Fruit fly (Drosophila melanogaster) whole organism, prepupa: ENCODE data around the gene plx.

Source experiments
- Blimp-1 ChIP-seq: fragments of 200-800 bp; sonication (Bioruptor generic); optimal IDR thresholded peaks from 3 replicates; lab custom pipeline; 2017; ENCODE audit warnings: missing biosample characterization, missing genetic modification characterization, mild to moderate bottlenecking, moderate library complexity, missing genetic modification reagents
- CG10631 ChIP-seq: fragments of 200-800 bp; sonication (Bioruptor generic); optimal IDR thresholded peaks from 2 replicates; lab custom pipeline; 2016; ENCODE audit warnings: missing biosample characterization, missing genetic modification characterization
- CG10669 ChIP-seq: fragments of 200-800 bp; sonication (Bioruptor generic); optimal IDR thresholded peaks from 3 replicates; lab custom pipeline; 2018; ENCODE audit warnings: missing biosample characterization, mild to moderate bottlenecking, missing genetic modification characterization, moderate library complexity
- CG11294 ChIP-seq: fragments of 200-800 bp; sonication (Bioruptor generic); IDR thresholded peaks from 2 replicates; pipeline ENCODE4 v1.3.6; 2022; ENCODE audit warnings: missing biosample characterization, missing genetic modification characterization
- CG11762 ChIP-seq: fragments of 200-800 bp; sonication (Bioruptor generic); optimal IDR thresholded peaks from 3 replicates; lab custom pipeline; 2016; ENCODE audit warnings: missing biosample characterization, missing genetic modification characterization; ENCODE audit not compliant: insufficient read depth
- CG11902 ChIP-seq: fragments of 200-800 bp; sonication (Bioruptor generic); optimal IDR thresholded peaks from 3 replicates; lab custom pipeline; 2016; ENCODE audit warnings: missing biosample characterization, missing genetic modification characterization
- CG15336 ChIP-seq: fragments of 200-800 bp; sonication (Bioruptor generic); IDR thresholded peaks from 2 replicates; pipeline ENCODE4 v1.3.6; 2022; ENCODE audit warnings: missing biosample characterization, missing genetic modification characterization
- CG1621 ChIP-seq: fragments of 200-800 bp; sonication (Bioruptor generic); optimal IDR thresholded peaks from 3 replicates; lab custom pipeline; 2018; ENCODE audit warnings: missing biosample characterization, mild to moderate bottlenecking, missing genetic modification characterization
- CG16779 ChIP-seq: fragments of 200-800 bp; sonication (Bioruptor generic); optimal IDR thresholded peaks from 3 replicates; lab custom pipeline; 2017; ENCODE audit warnings: missing biosample characterization, mild to moderate bottlenecking, missing genetic modification characterization
- CG3032 ChIP-seq: fragments of 200-800 bp; optimal IDR thresholded peaks from 2 replicates; lab custom pipeline; 2019; ENCODE audit warnings: missing biosample characterization, mild to moderate bottlenecking, missing genetic modification characterization, moderate library complexity
- CG31627 ChIP-seq: fragments of 200-800 bp; sonication (Bioruptor generic); optimal IDR thresholded peaks from 3 replicates; lab custom pipeline; 2016; ENCODE audit warnings: missing biosample characterization, missing genetic modification characterization
- CG32006 ChIP-seq: fragments of 200-800 bp; sonication (Bioruptor generic); optimal IDR thresholded peaks from 3 replicates; lab custom pipeline; 2017; ENCODE audit warnings: missing biosample characterization, mild to moderate bottlenecking, missing genetic modification characterization
- CG34406 ChIP-seq: fragments of 200-800 bp; sonication (Bioruptor generic); optimal IDR thresholded peaks from 3 replicates; lab custom pipeline; 2016; ENCODE audit warnings: missing biosample characterization, missing genetic modification characterization
- CG4318 ChIP-seq: fragments of 200-800 bp; sonication (Bioruptor generic); optimal IDR thresholded peaks from 3 replicates; lab custom pipeline; 2017; ENCODE audit warnings: missing biosample characterization, mild to moderate bottlenecking, missing genetic modification characterization
- CG6163 ChIP-seq: fragments of 200-800 bp; sonication (Bioruptor generic); IDR thresholded peaks from 3 replicates; pipeline ENCODE4 v1.3.6; 2022; ENCODE audit warnings: missing biosample characterization, missing genetic modification characterization
- CG6276 ChIP-seq: fragments of 200-800 bp; sonication (Bioruptor generic); optimal IDR thresholded peaks from 2 replicates; lab custom pipeline; 2017; ENCODE audit warnings: missing biosample characterization, mild to moderate bottlenecking, missing genetic modification characterization
- CG6792 ChIP-seq: fragments of 200-800 bp; sonication (Bioruptor generic); optimal IDR thresholded peaks from 3 replicates; lab custom pipeline; 2016; ENCODE audit warnings: missing biosample characterization, missing genetic modification characterization
- CG7368 ChIP-seq: fragments of 200-800 bp; sonication (Bioruptor generic); optimal IDR thresholded peaks from 3 replicates; lab custom pipeline; 2016; ENCODE audit warnings: missing biosample characterization, missing genetic modification characterization
- CG8119 ChIP-seq: fragments of 200-800 bp; sonication (Bioruptor generic); IDR thresholded peaks from 3 replicates; pipeline ENCODE4 v1.3.6; 2022; ENCODE audit warnings: missing biosample characterization, missing genetic modification characterization
- CG8319 ChIP-seq: fragments of 200-800 bp; sonication (Bioruptor generic); optimal IDR thresholded peaks from 3 replicates; lab custom pipeline; 2016; ENCODE audit warnings: missing biosample characterization, missing genetic modification characterization
- CG8632 ChIP-seq: fragments of 200-800 bp; sonication (Bioruptor generic); optimal IDR thresholded peaks from 3 replicates; lab custom pipeline; 2016; ENCODE audit warnings: missing biosample characterization, missing genetic modification characterization
- Eip75B ChIP-seq: fragments of 200-800 bp; sonication (Bioruptor generic); optimal IDR thresholded peaks from 3 replicates; lab custom pipeline; 2016; ENCODE audit warnings: missing biosample characterization, missing genetic modification characterization
- Eip78C ChIP-seq: fragments of 200-800 bp; sonication (Bioruptor generic); peaks from one replicate; lab custom pipeline; 2016; ENCODE audit warnings: missing biosample characterization, missing genetic modification characterization
- Eip93F ChIP-seq: fragments of 200-800 bp; sonication (Bioruptor generic); optimal IDR thresholded peaks from 2 replicates; lab custom pipeline; 2016; ENCODE audit warnings: missing biosample characterization, mild to moderate bottlenecking, missing genetic modification characterization
- Ets96B ChIP-seq: fragments of 200-800 bp; optimal IDR thresholded peaks from 2 replicates; lab custom pipeline; 2019; ENCODE audit warnings: missing biosample characterization, mild to moderate bottlenecking, missing genetic modification characterization, moderate library complexity
- Hr38 ChIP-seq: sonication (Bioruptor generic); optimal IDR thresholded peaks from 2 replicates; lab custom pipeline; 2016; ENCODE audit warnings: missing biosample characterization, missing genetic modification characterization
- Hr39 ChIP-seq: fragments of 200-800 bp; sonication (Bioruptor generic); optimal IDR thresholded peaks from 2 replicates; lab custom pipeline; 2016; ENCODE audit warnings: missing biosample characterization, missing genetic modification characterization
- Hr4 ChIP-seq: fragments of 200-800 bp; sonication (Bioruptor generic); optimal IDR thresholded peaks from 3 replicates; lab custom pipeline; 2016; ENCODE audit warnings: missing biosample characterization, missing genetic modification characterization
- Lpt ChIP-seq: fragments of 200-800 bp; sonication (Bioruptor generic); optimal IDR thresholded peaks from 3 replicates; lab custom pipeline; 2016; ENCODE audit warnings: missing biosample characterization, missing genetic modification characterization
- Met ChIP-seq: fragments of 200-800 bp; sonication (Bioruptor generic); optimal IDR thresholded peaks from 3 replicates; lab custom pipeline; 2016; ENCODE audit warnings: missing biosample characterization, missing genetic modification characterization
- OdsH ChIP-seq: fragments of 200-800 bp; sonication (Bioruptor generic); optimal IDR thresholded peaks from 3 replicates; lab custom pipeline; 2016; ENCODE audit warnings: missing biosample characterization, missing genetic modification characterization
- Smox ChIP-seq: fragments of 200-800 bp; sonication (Bioruptor generic); optimal IDR thresholded peaks from 3 replicates; lab custom pipeline; 2016; ENCODE audit warnings: missing biosample characterization, missing genetic modification characterization
- cyc ChIP-seq: fragments of 200-800 bp; sonication (Bioruptor generic); optimal IDR thresholded peaks from 3 replicates; lab custom pipeline; 2016; ENCODE audit warnings: missing biosample characterization, missing genetic modification characterization
- dac ChIP-seq: fragments of 200-800 bp; sonication (Bioruptor generic); optimal IDR thresholded peaks from 2 replicates; lab custom pipeline; 2017; ENCODE audit warnings: missing biosample characterization, mild to moderate bottlenecking, missing genetic modification characterization
- eg ChIP-seq: fragments of 200-800 bp; sonication (Bioruptor generic); IDR thresholded peaks from 3 replicates; pipeline ENCODE4 v1.3.6; 2022; ENCODE audit warnings: missing biosample characterization, missing genetic modification characterization
- esn ChIP-seq: fragments of 200-800 bp; sonication (Bioruptor generic); optimal IDR thresholded peaks from 2 replicates; lab custom pipeline; 2016; ENCODE audit warnings: missing biosample characterization, mild to moderate bottlenecking, missing genetic modification characterization, moderate library complexity
- fd85E ChIP-seq: fragments of 200-800 bp; sonication (Bioruptor generic); optimal IDR thresholded peaks from 3 replicates; lab custom pipeline; 2016; ENCODE audit warnings: missing biosample characterization, missing genetic modification characterization
- fkh ChIP-seq: fragments of 200-800 bp; sonication (Bioruptor generic); optimal IDR thresholded peaks from 3 replicates; lab custom pipeline; 2017; ENCODE audit warnings: missing biosample characterization, mild to moderate bottlenecking, missing genetic modification characterization, moderate library complexity
- lz ChIP-seq: fragments of 200-800 bp; sonication (Bioruptor generic); optimal IDR thresholded peaks from 3 replicates; lab custom pipeline; 2016; ENCODE audit warnings: missing biosample characterization, missing genetic modification characterization
- net ChIP-seq: fragments of 200-800 bp; sonication (Bioruptor generic); optimal IDR thresholded peaks from 3 replicates; lab custom pipeline; 2016; ENCODE audit warnings: missing biosample characterization, missing genetic modification characterization
- pdm3 ChIP-seq: fragments of 200-800 bp; sonication (Bioruptor generic); optimal IDR thresholded peaks from 3 replicates; lab custom pipeline; 2016; ENCODE audit warnings: missing biosample characterization, missing genetic modification characterization
- salr ChIP-seq, 2 experiments: fragments of 200-800 bp; sonication (Bioruptor generic); optimal IDR thresholded peaks; 3 replicates each; lab custom pipeline; 2016 to 2018; ENCODE audit warnings: missing biosample characterization in 2 of 2, missing genetic modification characterization in 2 of 2, mild to moderate bottlenecking in 1 of 2
- spab ChIP-seq: fragments of 200-800 bp; sonication (Bioruptor generic); optimal IDR thresholded peaks from 2 replicates; lab custom pipeline; 2017; ENCODE audit warnings: missing biosample characterization, mild to moderate bottlenecking, missing genetic modification characterization, missing genetic modification reagents
- ss ChIP-seq, 2 experiments: fragments of 200-800 bp; sonication (Bioruptor generic); optimal IDR thresholded peaks; 2 replicates in 1 of 2; 3 replicates in 1 of 2; lab custom pipeline; 2017 to 2018; ENCODE audit warnings: mild to moderate bottlenecking in 2 of 2, missing biosample characterization in 2 of 2, missing genetic modification characterization in 2 of 2, moderate library complexity in 1 of 2
- svp ChIP-seq: fragments of 200-800 bp; sonication (Bioruptor generic); peaks from one replicate; lab custom pipeline; 2016; ENCODE audit warnings: missing biosample characterization, missing genetic modification characterization

Gene plx

DNA sequence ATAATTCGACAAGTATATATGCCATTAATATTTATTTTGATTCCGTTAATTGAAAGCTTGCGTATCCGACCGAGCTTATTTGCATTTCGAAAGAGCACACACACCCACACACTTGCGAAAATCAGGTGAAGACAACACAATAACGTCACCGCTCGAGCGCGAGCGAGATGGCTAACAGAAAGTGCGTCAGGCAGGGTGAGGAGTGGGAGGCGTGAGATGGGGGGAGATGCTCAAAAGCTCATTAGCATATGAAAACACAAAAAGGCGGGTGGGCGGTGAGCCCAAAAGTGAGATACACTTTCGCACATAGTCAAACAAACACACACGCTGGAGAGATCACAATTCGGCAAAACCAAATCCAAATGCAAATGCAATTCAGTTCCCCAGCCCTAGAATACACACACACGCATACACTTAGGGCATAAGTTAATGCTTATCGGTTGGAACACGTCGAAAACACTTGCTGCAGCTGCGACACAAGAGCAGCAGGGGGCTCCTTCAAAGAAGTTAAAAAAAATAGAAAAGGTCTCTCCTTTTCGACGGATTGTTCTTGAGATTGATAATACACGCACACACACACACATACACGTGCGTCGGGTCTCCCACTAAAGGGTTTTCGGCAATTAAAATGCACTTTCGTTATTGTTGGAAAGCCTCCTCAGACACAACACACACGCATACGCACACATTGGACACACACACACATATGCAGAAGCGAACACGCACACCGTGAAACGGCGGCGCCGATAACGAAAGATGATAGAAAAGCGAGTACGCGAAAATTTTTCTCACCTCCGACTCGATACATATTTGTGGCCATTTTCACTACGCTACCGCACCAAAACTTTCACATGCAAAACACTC is 37.7 kb upstream of the plx start (continued):
- TF ChIP-seq CG32006 (GFP tag; lab: Kevin White, UChicago) (no peak), CG6163 (GFP tag; lab: Robert Waterston, UW) (0 out of 3 replicates have a peak, but pooled peaks have one; percentile 38), spab (GFP tag; lab: Kevin White, UChicago) (no peak), fd85E (GFP tag; lab: Kevin White, UChicago) (no peak), CG7368 (GFP tag; lab: Kevin White, UChicago) (no peak), Met (GFP tag; lab: Kevin White, UChicago) (no peak), Ets96B (tag; lab: Kevin White, UChicago) (no peak), Hr39 (GFP tag; lab: Kevin White, UChicago) (no peak), Eip93F (GFP tag; lab: Kevin White, UChicago) (peak; percentile 60), lz (GFP tag; lab: Kevin White, UChicago) (no peak), CG34406 (peak; percentile 22), eg (GFP tag; lab: Robert Waterston, UW) (no peak), Hr4 (GFP tag; lab: Kevin White, UChicago) (no peak), CG31627 (GFP tag; lab: Kevin White, UChicago) (peak; percentile 24), CG8319 (GFP tag; lab: Kevin White, UChicago) (no peak), CG11762 (GFP tag; lab: Kevin White, UChicago) (no peak), CG6276 (GFP tag; lab: Kevin White, UChicago) (no peak), CG8119 (GFP tag; lab: Robert Waterston, UW) (no peak), esn (GFP tag; lab: Kevin White, UChicago) (peak; percentile 28), Smox (GFP tag; lab: Kevin White, UChicago) (no peak), CG4318 (no peak), CG11294 (GFP tag; lab: Robert Waterston, UW) (no peak), pdm3 (GFP tag; lab: Kevin White, UChicago) (no peak), fkh (GFP tag; lab: Kevin White, UChicago) (peak; percentile 41), net (no peak), CG16779 (tag; lab: Kevin White, UChicago) (no peak), Eip78C (peak; percentile 83), Eip75B (GFP tag; lab: Kevin White, UChicago) (no peak), CG8632 (no peak), Lpt (GFP tag; lab: Kevin White, UChicago) (no peak), CG15336 (GFP tag; lab: Robert Waterston, UW) (peak; percentile 10; the same call in 1 of the 2 replicates), Blimp-1 (no peak), CG1621 (tag; lab: Kevin White, UChicago) (no peak), dac (GFP tag; lab: Kevin White, UChicago) (no peak)
- TF ChIP-seq, all 60 proteins: peak for 15

DNA sequence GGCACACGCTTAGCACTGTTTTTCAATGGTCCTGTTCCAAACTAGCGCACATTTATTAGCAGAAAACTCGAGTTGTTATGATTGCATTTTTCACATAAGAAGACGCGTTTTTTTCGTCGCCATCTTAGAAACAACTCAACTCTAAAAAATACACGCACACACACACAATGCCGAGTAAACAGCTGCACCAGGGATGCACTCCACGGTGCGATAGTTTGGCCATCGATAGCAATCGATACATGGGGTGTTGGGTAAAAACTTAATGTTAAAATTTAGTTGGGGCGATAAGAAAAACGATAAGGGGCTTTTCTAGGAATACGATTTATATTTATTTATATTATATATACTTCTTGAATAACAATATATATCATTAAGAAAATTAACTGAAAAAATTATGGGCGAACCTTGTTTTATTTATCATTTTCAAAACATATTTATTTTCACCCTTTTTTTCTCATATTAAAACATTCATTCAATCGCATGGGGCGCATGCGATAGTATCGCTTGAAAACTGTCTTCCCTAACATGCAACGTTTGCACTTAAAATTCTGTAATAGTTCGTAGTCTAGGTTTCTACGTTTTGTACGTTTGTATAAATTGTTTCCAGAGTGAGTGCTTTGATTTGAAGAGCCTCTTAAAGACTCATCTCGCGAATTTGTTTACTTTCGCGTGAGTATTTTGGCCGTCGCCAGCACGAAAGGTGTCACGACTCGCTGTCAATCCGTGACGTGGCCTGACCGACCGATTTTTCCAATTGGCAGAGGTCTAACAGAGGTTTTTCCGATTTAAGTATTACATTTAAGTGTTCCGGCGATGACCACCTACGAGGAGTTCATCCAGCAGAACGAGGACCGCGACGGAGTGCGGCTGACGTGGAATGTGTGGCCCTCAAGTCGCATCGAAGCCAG is 36.8 kb upstream of the plx start, which contains the start of the genes MTA1-like and Sec23:
Gene MTA1-like, minus strand, starts transcription at position 170 of the 908 bp plus-strand sequence.
Gene Sec23, plus strand, starts transcription at position 497 of the 908 bp plus-strand sequence.
- TF ChIP-seq spab (GFP tag; lab: Kevin White, UChicago) (no peak), Lpt (GFP tag; lab: Kevin White, UChicago) (peak; percentile 4), Ets96B (tag; lab: Kevin White, UChicago) (peak; percentile 44), svp (peak; percentile 88), Hr38 (no peak), CG10669 (GFP tag; lab: Kevin White, UChicago) (peak; percentile 21), CG8319 (GFP tag; lab: Kevin White, UChicago) (peak; percentile 34), Blimp-1 (no peak), Met (GFP tag; lab: Kevin White, UChicago) (peak; percentile 44), Eip78C (peak; percentile 57), salr (GFP tag; optimal IDR thresholded peaks at IDR 0.05; lab: Kevin White, UChicago) (peak; percentile 35 to 59), CG11762 (GFP tag; lab: Kevin White, UChicago) (peak; percentile 29), CG32006 (GFP tag; lab: Kevin White, UChicago) (peak; percentile 66), ss (GFP tag; optimal IDR thresholded peaks at IDR 0.05; lab: Kevin White, UChicago) (peak; percentile 21 to 28), CG6792 (GFP tag; lab: Kevin White, UChicago) (peak; percentile 58), CG11902 (GFP tag; lab: Kevin White, UChicago) (peak; percentile 49), CG10631 (GFP tag; lab: Kevin White, UChicago) (peak; percentile 77), CG3032 (tag; lab: Kevin White, UChicago) (peak; percentile 54), net (peak; percentile 34), cyc (GFP tag; lab: Kevin White, UChicago) (peak; percentile 51), CG1621 (tag; lab: Kevin White, UChicago) (no peak), Eip93F (GFP tag; lab: Kevin White, UChicago) (no peak), OdsH (GFP tag; lab: Kevin White, UChicago) (peak; percentile 76)
